Worm (Caenorhabditis elegans): ENCODE measurements around the gene nep-24.
"Not testable (repeated sequence)": the region's sequence is repeated elsewhere in the genome, so short reads cannot be mapped to it uniquely, and the experiment has no call there.

DNA sequence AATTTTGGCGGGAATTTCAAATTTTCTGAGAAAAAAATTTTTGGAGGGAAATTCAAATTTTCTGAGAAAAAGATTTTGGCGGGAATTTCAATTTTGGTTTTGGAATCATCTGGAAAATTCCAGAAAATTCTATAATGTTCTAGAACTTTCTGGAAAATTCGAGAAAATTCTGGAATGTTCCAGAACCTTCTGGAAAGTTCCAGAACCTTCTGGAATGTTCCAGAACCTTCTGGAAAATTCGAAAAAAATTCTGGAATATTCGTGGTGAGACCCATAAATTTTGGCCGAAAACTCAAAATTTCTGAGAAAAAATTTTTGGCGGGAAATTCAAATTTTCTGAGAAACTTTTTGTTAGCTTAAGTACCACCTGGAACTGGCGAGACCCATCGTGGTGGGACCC lies 41.8 kb upstream of the nep-24 start:
- not testable (repeated sequence) for TF ChIP-seq ama-1 (optimal IDR thresholded peaks at IDR 0.05); hnd-1 (tag; optimal IDR thresholded peaks at IDR 0.05); ceh-13 (GFP tag; optimal IDR thresholded peaks at IDR 0.05); F13C5.2 (tag; optimal IDR thresholded peaks at IDR 0.05); ets-7 (tag; optimal IDR thresholded peaks at IDR 0.05); B0310.2 (tag; optimal IDR thresholded peaks at IDR 0.05); sea-1 (GFP tag; conservative IDR thresholded peaks at IDR 0.05)
- TF ChIP-seq flt-1 (GFP tag; IDR thresholded peaks at IDR 0.05) = peak; percentile 47; the same call in 1 of the 2 replicates

All from whole organism, early embryonic.